Worm (Caenorhabditis elegans) whole organism, L3 larva: ENCODE measurements around the gene mes-2.

Experiments used
- R02D3.7 ChIP-seq: fragments of 150-350 bp; optimal IDR thresholded peaks from 2 replicates; lab custom pipeline; 2014; ENCODE audit warnings: missing biosample characterization, missing genetic modification characterization
- ZK546.5 ChIP-seq: sonication (generic microtip); optimal IDR thresholded peaks from 2 replicates; lab custom pipeline; 2017; ENCODE audit warnings: missing biosample characterization, missing genetic modification characterization
- aly-2 ChIP-seq: fragments of 150-350 bp; optimal IDR thresholded peaks from 2 replicates; lab custom pipeline; 2014; ENCODE audit warnings: missing biosample characterization, missing genetic modification characterization
- ama-1 ChIP-seq: fragments of 150-350 bp; optimal IDR thresholded peaks from 2 replicates; lab custom pipeline; 2018
- ceh-16 ChIP-seq: sonication (generic microtip); optimal IDR thresholded peaks from 2 replicates; lab custom pipeline; 2017; ENCODE audit warnings: missing biosample characterization, missing genetic modification characterization
- ceh-28 ChIP-seq: fragments of 150-350 bp; optimal IDR thresholded peaks from 2 replicates; lab custom pipeline; 2014; ENCODE audit warnings: missing biosample characterization, missing genetic modification reagents, missing genetic modification characterization
- ceh-82 ChIP-seq: fragments of 150-350 bp; optimal IDR thresholded peaks from 2 replicates; lab custom pipeline; 2014; ENCODE audit warnings: missing biosample characterization, missing genetic modification characterization
- ceh-9 ChIP-seq: sonication (generic microtip); optimal IDR thresholded peaks from 2 replicates; lab custom pipeline; 2018; ENCODE audit warnings: missing biosample characterization, missing genetic modification characterization
- daf-12 ChIP-seq: fragments of 150-350 bp; optimal IDR thresholded peaks from 2 replicates; lab custom pipeline; 2014; ENCODE audit warnings: missing biosample characterization, missing genetic modification reagents, missing genetic modification characterization
- egl-27 ChIP-seq: sonication (generic microtip); optimal IDR thresholded peaks from 4 replicates; lab custom pipeline; 2017; ENCODE audit warnings: missing biosample characterization, missing genetic modification reagents, missing genetic modification characterization
- egl-5 ChIP-seq: fragments of 150-350 bp; optimal IDR thresholded peaks from 2 replicates; lab custom pipeline; 2017; ENCODE audit warnings: missing biosample characterization, missing genetic modification reagents, missing genetic modification characterization, inconsistent platforms
- elt-1 ChIP-seq: fragments of 150-350 bp; optimal IDR thresholded peaks from 2 replicates; lab custom pipeline; 2014; ENCODE audit warnings: missing biosample characterization, missing genetic modification characterization
- elt-2 ChIP-seq: sonication (generic microtip); optimal IDR thresholded peaks from 2 replicates; lab custom pipeline; 2016; ENCODE audit warnings: missing genetic modification reagents, mild to moderate bottlenecking, missing genetic modification characterization, missing compliant biosample characterization
- elt-3 ChIP-seq, 3 experiments: fragments of 150-350 bp in 1 of 3; sonication (generic microtip) in 2 of 3; optimal IDR thresholded peaks; 2 replicates in 2 of 3; 4 replicates in 1 of 3; lab custom pipeline; 2014 to 2017; ENCODE audit warnings: missing biosample characterization in 3 of 3, missing genetic modification characterization in 3 of 3
- eor-1 ChIP-seq, 2 experiments: fragments of 150-350 bp; optimal IDR thresholded peaks; 2 replicates each; lab custom pipeline; 2014 to 2018; ENCODE audit warnings: missing biosample characterization in 2 of 2, missing genetic modification characterization in 2 of 2
- fkh-10 ChIP-seq: sonication (generic microtip); optimal IDR thresholded peaks from 2 replicates; lab custom pipeline; 2017; ENCODE audit warnings: missing biosample characterization, missing genetic modification reagents, missing genetic modification characterization
- fkh-2 ChIP-seq: fragments of 150-350 bp; optimal IDR thresholded peaks from 2 replicates; lab custom pipeline; 2014; ENCODE audit warnings: missing biosample characterization, missing genetic modification reagents, missing genetic modification characterization
- fos-1 ChIP-seq: fragments of 150-350 bp; optimal IDR thresholded peaks from 2 replicates; lab custom pipeline; 2014; ENCODE audit warnings: missing biosample characterization, missing genetic modification characterization
- hmg-11 ChIP-seq: sonication (generic microtip); optimal IDR thresholded peaks from 2 replicates; lab custom pipeline; 2016; ENCODE audit warnings: missing genetic modification characterization, missing compliant biosample characterization
- jun-1 ChIP-seq: fragments of 150-350 bp; optimal IDR thresholded peaks from 2 replicates; lab custom pipeline; 2014; ENCODE audit warnings: missing biosample characterization, missing genetic modification reagents, missing genetic modification characterization
- lin-15B ChIP-seq: fragments of 150-350 bp; optimal IDR thresholded peaks from 2 replicates; lab custom pipeline; 2014; ENCODE audit warnings: missing biosample characterization, missing genetic modification characterization
- lin-39 ChIP-seq: fragments of 150-350 bp; optimal IDR thresholded peaks from 2 replicates; lab custom pipeline; 2018; ENCODE audit warnings: missing biosample characterization, missing genetic modification reagents, missing genetic modification characterization
- lsy-12 ChIP-seq: sonication (generic microtip); optimal IDR thresholded peaks from 2 replicates; lab custom pipeline; 2016; ENCODE audit warnings: mild to moderate bottlenecking, missing genetic modification characterization, missing compliant biosample characterization
- mdl-1 ChIP-seq: fragments of 150-350 bp; optimal IDR thresholded peaks from 2 replicates; lab custom pipeline; 2014; ENCODE audit warnings: missing biosample characterization, missing genetic modification characterization
- mml-1 ChIP-seq: fragments of 150-350 bp; sonication (generic microtip); optimal IDR thresholded peaks from 3 replicates; lab custom pipeline; 2014; ENCODE audit warnings: missing biosample characterization, missing genetic modification characterization
- nfya-1 ChIP-seq: sonication (generic microtip); optimal IDR thresholded peaks from 2 replicates; lab custom pipeline; 2017; ENCODE audit warnings: missing genetic modification characterization, mild to moderate bottlenecking, missing compliant biosample characterization, antibody characterized with exemption, moderate library complexity; ENCODE audit not compliant: insufficient read depth
- nhr-11 ChIP-seq: fragments of 150-350 bp; optimal IDR thresholded peaks from 2 replicates; lab custom pipeline; 2014; ENCODE audit warnings: missing biosample characterization, missing genetic modification characterization
- nhr-12 ChIP-seq: fragments of 150-350 bp; optimal IDR thresholded peaks from 2 replicates; lab custom pipeline; 2014; ENCODE audit warnings: missing biosample characterization, missing genetic modification characterization
- nhr-23 ChIP-seq: fragments of 150-350 bp; optimal IDR thresholded peaks from 2 replicates; lab custom pipeline; 2014; ENCODE audit warnings: missing biosample characterization, missing genetic modification reagents, missing genetic modification characterization
- nhr-237 ChIP-seq: fragments of 150-350 bp; optimal IDR thresholded peaks from 2 replicates; lab custom pipeline; 2014; ENCODE audit warnings: missing biosample characterization, missing genetic modification characterization
- nhr-25 ChIP-seq: sonication (generic microtip); optimal IDR thresholded peaks from 2 replicates; lab custom pipeline; 2017; ENCODE audit warnings: missing biosample characterization, missing genetic modification characterization
- nhr-28 ChIP-seq: fragments of 150-350 bp; optimal IDR thresholded peaks from 2 replicates; lab custom pipeline; 2014; ENCODE audit warnings: missing biosample characterization, missing genetic modification characterization
- nhr-43 ChIP-seq: sonication (generic microtip); optimal IDR thresholded peaks from 2 replicates; lab custom pipeline; 2016; ENCODE audit warnings: mild to moderate bottlenecking, missing genetic modification characterization, missing compliant biosample characterization; ENCODE audit not compliant: poor library complexity, severe bottlenecking
- nhr-67 ChIP-seq: fragments of 150-350 bp; optimal IDR thresholded peaks from 2 replicates; lab custom pipeline; 2014; ENCODE audit warnings: missing biosample characterization, missing genetic modification characterization
- nhr-76 ChIP-seq: fragments of 150-350 bp; sonication (generic microtip); optimal IDR thresholded peaks from 5 replicates; lab custom pipeline; 2014; ENCODE audit warnings: missing biosample characterization, missing genetic modification characterization
- nhr-77 ChIP-seq: fragments of 150-350 bp; optimal IDR thresholded peaks from 2 replicates; lab custom pipeline; 2014; ENCODE audit warnings: missing biosample characterization, missing genetic modification characterization
- pha-4 ChIP-seq: fragments of 150-350 bp; optimal IDR thresholded peaks from 2 replicates; lab custom pipeline; 2014; ENCODE audit warnings: missing biosample characterization, missing genetic modification reagents, missing genetic modification characterization
- pqm-1 ChIP-seq: fragments of 150-350 bp; optimal IDR thresholded peaks from 2 replicates; lab custom pipeline; 2017; ENCODE audit warnings: missing biosample characterization, missing genetic modification characterization, inconsistent platforms
- sea-2 ChIP-seq: fragments of 150-350 bp; sonication (generic microtip); optimal IDR thresholded peaks from 4 replicates; lab custom pipeline; 2014; ENCODE audit warnings: missing biosample characterization, missing genetic modification reagents, missing genetic modification characterization
- skn-1 ChIP-seq: fragments of 150-350 bp; optimal IDR thresholded peaks from 2 replicates; lab custom pipeline; 2014; ENCODE audit warnings: missing biosample characterization, missing genetic modification characterization
- snpc-4 ChIP-seq: fragments of 150-350 bp; optimal IDR thresholded peaks from 2 replicates; lab custom pipeline; 2014; ENCODE audit warnings: missing biosample characterization, missing genetic modification characterization
- tbx-2 ChIP-seq: sonication (generic microtip); optimal IDR thresholded peaks from 2 replicates; lab custom pipeline; 2016; ENCODE audit warnings: mild to moderate bottlenecking, missing genetic modification characterization, missing compliant biosample characterization
- unc-39 ChIP-seq: sonication (generic microtip); optimal IDR thresholded peaks from 4 replicates; lab custom pipeline; 2017; ENCODE audit warnings: missing biosample characterization, missing genetic modification characterization
- unc-62 ChIP-seq: fragments of 150-350 bp; sonication (generic microtip); optimal IDR thresholded peaks from 4 replicates; lab custom pipeline; 2014; ENCODE audit warnings: missing biosample characterization, missing genetic modification reagents, missing genetic modification characterization
- zag-1 ChIP-seq: fragments of 150-350 bp; optimal IDR thresholded peaks from 2 replicates; lab custom pipeline; 2014; ENCODE audit warnings: missing biosample characterization, missing genetic modification characterization
- ztf-11 ChIP-seq: fragments of 150-350 bp; optimal IDR thresholded peaks from 2 replicates; lab custom pipeline; 2014; ENCODE audit warnings: missing biosample characterization, missing genetic modification characterization
- ztf-4 ChIP-seq: fragments of 150-350 bp; optimal IDR thresholded peaks from 2 replicates; lab custom pipeline; 2014; ENCODE audit warnings: missing biosample characterization, missing genetic modification characterization

mes-2 gene

ce11 chrII:14406117-14406935 lies 22.6 kb downstream of the mes-2 start (continued):
- TF ChIP-seq unc-62 (GFP tag; lab: Kevin White, UChicago) (no peak), lsy-12 (no peak), ceh-82 (tag; lab: Kevin White, UChicago) (no peak), hmg-11 (tag; lab: Kevin White, UChicago) (no peak), ceh-9 (tag; lab: Kevin White, UChicago) (no peak)

- TF ChIP-seq nhr-23 (tag; lab: Kevin White, UChicago) (peak; percentile 88), elt-1 (tag; lab: Kevin White, UChicago) (no peak), ztf-4 (tag; lab: Kevin White, UChicago) (peak; percentile 89), lsy-12 (no peak), ceh-28 (tag; lab: Kevin White, UChicago) (no peak), sea-2 (GFP tag; lab: Kevin White, UChicago) (no peak), aly-2 (no peak), fkh-2 (tag; lab: Kevin White, UChicago) (no peak), ama-1 (peak; percentile 98), nhr-237 (tag; lab: Kevin White, UChicago) (no peak), nhr-67 (no peak), nhr-28 (tag; lab: Kevin White, UChicago) (peak; percentile 34), unc-39 (tag; lab: Kevin White, UChicago) (no peak), R02D3.7 (no peak), nhr-43 (tag; lab: Kevin White, UChicago) (peak; percentile 77), ztf-11 (tag; lab: Kevin White, UChicago) (no peak), nhr-11 (tag; lab: Kevin White, UChicago) (no peak), nhr-25 (tag; lab: Kevin White, UChicago) (peak; percentile 89), mml-1 (tag; lab: Kevin White, UChicago) (no peak), nhr-12 (tag; lab: Kevin White, UChicago) (no peak), lin-39 (tag; lab: Kevin White, UChicago) (no peak), elt-3 (tag; optimal IDR thresholded peaks at IDR 0.05; lab: Kevin White, UChicago) (peak in 1 of 3 experiments; percentile 62), nhr-76 (tag; lab: Kevin White, UChicago) (no peak), snpc-4 (peak; percentile 22), ceh-9 (tag; lab: Kevin White, UChicago) (no peak), lin-15B (tag; lab: Kevin White, UChicago) (no peak), pqm-1 (tag; lab: Kevin White, UChicago) (no peak), zag-1 (no peak), mdl-1 (no peak), skn-1 (tag; lab: Kevin White, UChicago) (no peak), nhr-77 (no peak), elt-2 (tag; lab: Kevin White, UChicago) (no peak), unc-62 (GFP tag; lab: Kevin White, UChicago) (no peak), daf-12 (tag; lab: Kevin White, UChicago) (no peak), ZK546.5 (tag; lab: Kevin White, UChicago) (no peak), egl-5 (tag; lab: Kevin White, UChicago) (no peak), ceh-16 (peak; percentile 60), pha-4 (tag; lab: Kevin White, UChicago) (peak; percentile 37), ceh-82 (tag; lab: Kevin White, UChicago) (no peak), hmg-11 (tag; lab: Kevin White, UChicago) (no peak), nfya-1 (peak; percentile 62), egl-27 (tag; lab: Kevin White, UChicago) (no peak), fos-1 (peak; percentile 10), tbx-2 (peak; percentile 85), jun-1 (tag; lab: Kevin White, UChicago) (no peak), eor-1 (tag; optimal IDR thresholded peaks at IDR 0.05; lab: Kevin White, UChicago) (no peak), fkh-10 (GFP tag; lab: Kevin White, UChicago) (no peak)
Measured at ce11 chrII:14407332-14408270, 23.8 kb downstream of the mes-2 start.
